Fruit fly (Drosophila melanogaster) whole organism, wandering third instar larva: ENCODE measurements around the gene bbg.

Experiments used
- Abd-B ChIP-seq: fragments of >200 bp; optimal IDR thresholded peaks from 2 replicates; lab custom pipeline; 2017; ENCODE audit warnings: missing biosample characterization, missing genetic modification characterization
- CG9705 ChIP-seq: fragments of 200-800 bp; sonication (Bioruptor generic); optimal IDR thresholded peaks from 2 replicates; lab custom pipeline; 2018; ENCODE audit warnings: missing biosample characterization, mild to moderate bottlenecking, missing genetic modification characterization
- Dfd ChIP-seq: fragments of >200 bp; optimal IDR thresholded peaks from 2 replicates; lab custom pipeline; 2017; ENCODE audit warnings: missing biosample characterization, missing genetic modification characterization
- Dif ChIP-seq: fragments of 200-275, 200-300 bp; sonication (Bioruptor generic); optimal IDR thresholded peaks from 2 replicates; lab custom pipeline; 2018; ENCODE audit warnings: missing biosample characterization, missing genetic modification characterization; ENCODE audit not compliant: partially characterized antibody
- GATAd ChIP-seq: sonication (Bioruptor generic); optimal IDR thresholded peaks from 2 replicates; lab custom pipeline; 2016; ENCODE audit warnings: missing biosample characterization, missing genetic modification characterization
- HLH106 ChIP-seq: fragments of 200-800 bp; optimal IDR thresholded peaks from 3 replicates; lab custom pipeline; 2019; ENCODE audit warnings: missing biosample characterization, mild to moderate bottlenecking, missing genetic modification characterization, moderate library complexity
- Hnf4 ChIP-seq: fragments of 200-800 bp; sonication (Bioruptor generic); optimal IDR thresholded peaks from 2 replicates; lab custom pipeline; 2016; ENCODE audit warnings: missing biosample characterization, mild to moderate bottlenecking, missing genetic modification characterization
- Hr78 ChIP-seq: fragments of >200 bp; optimal IDR thresholded peaks from 2 replicates; lab custom pipeline; 2017; ENCODE audit warnings: missing biosample characterization, missing genetic modification characterization
- Hr83 ChIP-seq: fragments of 200-300 bp; sonication (Bioruptor generic); optimal IDR thresholded peaks from 2 replicates; lab custom pipeline; 2016; ENCODE audit warnings: missing biosample characterization, mild to moderate bottlenecking, missing genetic modification characterization, moderate library complexity; ENCODE audit not compliant: poor library complexity, severe bottlenecking
- Jra ChIP-seq: sonication (Bioruptor generic); optimal IDR thresholded peaks from 2 replicates; lab custom pipeline; 2016; ENCODE audit warnings: missing biosample characterization, missing genetic modification characterization
- Myc ChIP-seq: fragments of >200 bp; optimal IDR thresholded peaks from 2 replicates; lab custom pipeline; 2017
- N ChIP-seq: fragments of >200 bp; optimal IDR thresholded peaks from 2 replicates; lab custom pipeline; 2018; ENCODE audit warnings: missing biosample characterization, missing external identifiers, missing genetic modification characterization
- OdsH ChIP-seq: fragments of 200-800 bp; sonication (Bioruptor generic); optimal IDR thresholded peaks from 2 replicates; lab custom pipeline; 2016; ENCODE audit warnings: missing biosample characterization, mild to moderate bottlenecking, missing genetic modification characterization
- Rel ChIP-seq, 2 experiments: fragments of 200-800 bp; sonication (Bioruptor generic) in 1 of 2; optimal IDR thresholded peaks; 2 replicates in 1 of 2; 3 replicates in 1 of 2; lab custom pipeline; 2016 to 2019; ENCODE audit warnings: mild to moderate bottlenecking in 2 of 2, missing biosample characterization in 2 of 2, missing genetic modification characterization in 2 of 2, moderate library complexity in 1 of 2
- Sp1 ChIP-seq: fragments of 200-800 bp; sonication (Bioruptor generic); optimal IDR thresholded peaks from 3 replicates; lab custom pipeline; 2019; ENCODE audit warnings: missing biosample characterization, mild to moderate bottlenecking, missing genetic modification characterization, moderate library complexity
- Vsx2 ChIP-seq: fragments of 200-300, 225-300 bp; sonication (Bioruptor generic); optimal IDR thresholded peaks from 2 replicates; lab custom pipeline; 2018; ENCODE audit warnings: missing biosample characterization, missing genetic modification characterization; ENCODE audit not compliant: partially characterized antibody
- br ChIP-seq: fragments of 200-800 bp; sonication (Bioruptor generic); optimal IDR thresholded peaks from 2 replicates; lab custom pipeline; 2016; ENCODE audit warnings: missing biosample characterization, missing genetic modification characterization
- dl ChIP-seq, 2 experiments: fragments of 175-275, 200-275 bp in 1 of 2; fragments of 200-275 bp in 1 of 2; sonication (Bioruptor generic); optimal IDR thresholded peaks; lab custom pipeline; 2018; ENCODE audit warnings: mild to moderate bottlenecking in 2 of 2, missing biosample characterization in 2 of 2, missing genetic modification characterization in 2 of 2, moderate library complexity in 2 of 2; ENCODE audit not compliant: partially characterized antibody in 2 of 2, insufficient read depth in 1 of 2
- dsf ChIP-seq: sonication (Bioruptor generic); optimal IDR thresholded peaks from 2 replicates; lab custom pipeline; 2016; ENCODE audit warnings: missing biosample characterization, missing genetic modification characterization, borderline replicate concordance
- foxo ChIP-seq, 2 experiments: fragments of 200-800 bp; sonication (Bioruptor generic); optimal IDR thresholded peaks; 2 replicates in 1 of 2; 3 replicates in 1 of 2; lab custom pipeline; 2016 to 2017; ENCODE audit warnings: missing biosample characterization in 2 of 2, missing genetic modification characterization in 2 of 2
- fru ChIP-seq: fragments of 200-800 bp; sonication (Bioruptor generic); optimal IDR thresholded peaks from 3 replicates; lab custom pipeline; 2016; ENCODE audit warnings: missing biosample characterization, mild to moderate bottlenecking, missing genetic modification characterization
- h ChIP-seq: fragments of 200-800 bp; sonication (Bioruptor generic); optimal IDR thresholded peaks from 3 replicates; lab custom pipeline; 2016; ENCODE audit warnings: missing biosample characterization, mild to moderate bottlenecking, missing genetic modification characterization
- jim ChIP-seq: fragments of 175-275, 200-325 bp; sonication (Bioruptor generic); optimal IDR thresholded peaks from 2 replicates; lab custom pipeline; 2016; ENCODE audit warnings: missing biosample characterization, mild to moderate bottlenecking, missing genetic modification characterization
- lola ChIP-seq: fragments of >200 bp; optimal IDR thresholded peaks from 2 replicates; lab custom pipeline; 2017; ENCODE audit warnings: missing biosample characterization, missing genetic modification characterization
- pan ChIP-seq: fragments of >200 bp; optimal IDR thresholded peaks from 2 replicates; lab custom pipeline; 2017
- psq ChIP-seq: fragments of 200-800 bp; sonication (Bioruptor generic); optimal IDR thresholded peaks from 3 replicates; lab custom pipeline; 2017; ENCODE audit warnings: missing biosample characterization, mild to moderate bottlenecking, missing genetic modification characterization, moderate library complexity
- rgr ChIP-seq: fragments of 200-800 bp; sonication (Bioruptor generic); optimal IDR thresholded peaks from 3 replicates; lab custom pipeline; 2016; ENCODE audit warnings: missing biosample characterization, mild to moderate bottlenecking, missing genetic modification characterization
- sage ChIP-seq: fragments of 200-800 bp; sonication (Bioruptor generic); optimal IDR thresholded peaks from 2 replicates; lab custom pipeline; 2016; ENCODE audit warnings: missing biosample characterization, mild to moderate bottlenecking, missing genetic modification characterization
- sv ChIP-seq: fragments of 200-800 bp; sonication (Bioruptor generic); optimal IDR thresholded peaks from 3 replicates; lab custom pipeline; 2016; ENCODE audit warnings: missing biosample characterization, missing genetic modification characterization
- tai ChIP-seq: sonication (Bioruptor generic); optimal IDR thresholded peaks from 2 replicates; lab custom pipeline; 2016; ENCODE audit warnings: missing biosample characterization, missing genetic modification characterization
- usp ChIP-seq: fragments of >200 bp; optimal IDR thresholded peaks from 2 replicates; lab custom pipeline; 2017; ENCODE audit warnings: missing biosample characterization, missing genetic modification characterization

The bbg gene

DNA sequence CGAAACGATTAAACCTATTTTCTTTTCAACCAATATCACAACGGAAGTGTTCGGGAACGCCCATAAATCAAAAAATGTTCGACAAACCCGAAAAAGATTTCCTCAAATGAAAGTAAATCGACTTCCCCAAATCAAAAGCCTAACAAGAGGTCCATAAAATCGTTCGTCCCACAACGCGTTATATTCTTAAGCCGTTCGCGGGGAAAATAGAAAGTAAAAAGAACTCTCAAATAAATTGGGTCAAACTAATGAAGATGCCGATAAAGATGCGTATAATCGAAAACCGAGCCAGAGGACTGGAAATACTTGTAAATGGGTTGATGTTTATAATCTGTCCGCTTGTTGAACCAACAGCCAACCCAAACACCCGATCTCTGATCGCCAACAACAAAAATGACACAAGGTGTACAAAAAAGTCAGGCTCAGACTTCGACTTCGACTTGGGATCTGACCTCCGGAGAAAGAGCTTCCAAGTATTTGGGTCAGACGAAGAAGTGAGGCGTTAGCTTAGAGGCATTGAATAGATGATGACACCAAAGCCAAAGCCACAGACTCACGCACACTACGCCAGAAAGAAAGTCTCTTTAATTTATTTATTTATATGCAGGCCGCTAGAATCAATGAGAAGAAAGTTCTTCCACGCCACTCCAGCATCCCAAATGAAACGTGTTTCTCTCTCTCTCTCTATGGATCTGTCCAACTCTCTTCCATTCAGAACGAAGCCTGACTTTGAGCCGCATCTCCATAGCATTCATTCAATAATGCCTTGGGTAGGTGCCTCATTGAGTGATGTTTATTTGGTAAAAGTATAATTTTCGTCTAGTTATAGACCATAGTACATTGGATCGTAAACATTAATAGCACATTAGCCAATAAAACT lies 13.4 kb downstream of the bbg start:
- TF ChIP-seq Hr78 (GFP tag; lab: Kevin White, UChicago) = no peak
- no peak for TF ChIP-seq GATAd
- TF ChIP-seq rgr (GFP tag; lab: Kevin White, UChicago) = no peak
- TF ChIP-seq OdsH (GFP tag; lab: Kevin White, UChicago) = no peak
- TF ChIP-seq Myc (lab: Kevin White, UChicago) = no peak
- no peak for TF ChIP-seq psq (GFP tag; lab: Kevin White, UChicago)
- no peak for TF ChIP-seq HLH106 (tag; lab: Kevin White, UChicago)
- no peak for TF ChIP-seq Dif (GFP tag; lab: Kevin White, UChicago)
- no peak for TF ChIP-seq usp (GFP tag; lab: Kevin White, UChicago)
- no peak for TF ChIP-seq Jra (GFP tag; lab: Kevin White, UChicago)
- TF ChIP-seq Rel (GFP tag; optimal IDR thresholded peaks at IDR 0.05; lab: Kevin White, UChicago) = no peak
- no peak for TF ChIP-seq Rel (tag; optimal IDR thresholded peaks at IDR 0.05; lab: Kevin White, UChicago)
- TF ChIP-seq dsf = no peak
- no peak for TF ChIP-seq Vsx2 (GFP tag; lab: Kevin White, UChicago)
- TF ChIP-seq fru (GFP tag; lab: Kevin White, UChicago) = no peak
- TF ChIP-seq h (GFP tag; lab: Kevin White, UChicago) = no peak
- TF ChIP-seq foxo (GFP tag; optimal IDR thresholded peaks at IDR 0.05; lab: Kevin White, UChicago) = no peak
- TF ChIP-seq dl (GFP tag; optimal IDR thresholded peaks at IDR 0.05; lab: Kevin White, UChicago; ENCODE audit: insufficient read depth in 1 of 2, partially characterized antibody in 2 of 2) = no peak
- no peak for TF ChIP-seq Hr83 (GFP tag; lab: Kevin White, UChicago)
- no peak for TF ChIP-seq sage (GFP tag; lab: Kevin White, UChicago)
- no peak for TF ChIP-seq lola (GFP tag; lab: Kevin White, UChicago)
- TF ChIP-seq, all 38 proteins: peak for 0

- TF ChIP-seq tai = no peak
- no peak for TF ChIP-seq Myc (lab: Kevin White, UChicago)
- no peak for TF ChIP-seq usp (GFP tag; lab: Kevin White, UChicago)
- no peak for TF ChIP-seq Sp1
- no peak for TF ChIP-seq Hr83 (GFP tag; lab: Kevin White, UChicago)
- no peak for TF ChIP-seq jim (GFP tag; lab: Kevin White, UChicago)
- no peak for TF ChIP-seq dsf
- no peak for TF ChIP-seq Abd-B
Observed at dm6 chr3L:14521590-14521989, 14.5 kb downstream of the bbg start, which contains the start of gene CG4613. TSS of gene CG4613 (minus strand) at chr3L:14521690.

DNA sequence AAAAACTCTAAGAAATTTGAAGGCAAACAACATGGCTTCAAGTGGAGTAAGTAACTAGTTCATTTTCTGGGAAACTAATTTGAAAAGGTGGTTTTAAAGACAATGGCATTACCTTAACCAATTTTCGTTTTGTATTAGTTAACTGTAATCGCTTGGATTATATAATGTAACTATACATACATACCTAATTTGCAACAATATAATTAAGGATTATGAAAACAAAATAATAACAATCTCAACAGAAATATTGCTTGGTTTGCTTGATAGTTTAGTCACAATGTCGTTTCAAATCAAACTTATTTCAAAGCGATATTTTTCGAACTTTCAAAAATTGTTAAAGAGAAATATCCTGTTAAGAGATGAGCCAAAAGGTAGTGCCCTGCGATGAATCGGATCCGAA lies 18.6 kb downstream of the bbg start, which contains the start of gene CG9592:
Gene CG9592 (plus strand): TSS at position 301 of the 400 bp plus-strand sequence.
- TF ChIP-seq pan (lab: Kevin White, UChicago) (no peak), Jra (GFP tag; lab: Kevin White, UChicago) (no peak), Abd-B (no peak), Dif (GFP tag; lab: Kevin White, UChicago) (no peak), Hr83 (GFP tag; lab: Kevin White, UChicago) (no peak), foxo (GFP tag; optimal IDR thresholded peaks at IDR 0.05; lab: Kevin White, UChicago) (no peak), Dfd (GFP tag; lab: Kevin White, UChicago) (no peak), br (no peak), fru (GFP tag; lab: Kevin White, UChicago) (no peak), usp (GFP tag; lab: Kevin White, UChicago) (no peak), Hnf4 (GFP tag; lab: Kevin White, UChicago) (no peak), tai (no peak), sv (no peak), lola (GFP tag; lab: Kevin White, UChicago) (no peak), Rel (GFP tag; optimal IDR thresholded peaks at IDR 0.05; lab: Kevin White, UChicago) (no peak), Rel (tag; optimal IDR thresholded peaks at IDR 0.05; lab: Kevin White, UChicago) (no peak), HLH106 (tag; lab: Kevin White, UChicago) (no peak), N (GFP tag; lab: Kevin White, UChicago) (no peak), CG9705 (GFP tag; lab: Kevin White, UChicago) (no peak), GATAd (no peak), Vsx2 (GFP tag; lab: Kevin White, UChicago) (no peak)
